Worm (Caenorhabditis elegans): Measurements from ENCODE around the gene ostf-4.

The ostf-4 gene

ce11 chrIII:10318062-10318609, at the start of gene ostf-4, which contains the start of gene unc-50:
Gene ostf-4, minus strand, starts transcription at chrIII:10318559.
Gene unc-50, minus strand, starts transcription at chrIII:10318162.
- no peak for TF ChIP-seq hmg-4 (GFP tag; optimal IDR thresholded peaks at IDR 0.05)
- no peak for TF ChIP-seq hmbx-1 (tag; optimal IDR thresholded peaks at IDR 0.05)
- no peak for TF ChIP-seq tbx-11 (GFP tag; IDR thresholded peaks at IDR 0.05)
- no peak for TF ChIP-seq hnd-1 (tag; optimal IDR thresholded peaks at IDR 0.05)
- TF ChIP-seq pes-1 (GFP tag; IDR thresholded peaks at IDR 0.05), result no peak

DNA sequence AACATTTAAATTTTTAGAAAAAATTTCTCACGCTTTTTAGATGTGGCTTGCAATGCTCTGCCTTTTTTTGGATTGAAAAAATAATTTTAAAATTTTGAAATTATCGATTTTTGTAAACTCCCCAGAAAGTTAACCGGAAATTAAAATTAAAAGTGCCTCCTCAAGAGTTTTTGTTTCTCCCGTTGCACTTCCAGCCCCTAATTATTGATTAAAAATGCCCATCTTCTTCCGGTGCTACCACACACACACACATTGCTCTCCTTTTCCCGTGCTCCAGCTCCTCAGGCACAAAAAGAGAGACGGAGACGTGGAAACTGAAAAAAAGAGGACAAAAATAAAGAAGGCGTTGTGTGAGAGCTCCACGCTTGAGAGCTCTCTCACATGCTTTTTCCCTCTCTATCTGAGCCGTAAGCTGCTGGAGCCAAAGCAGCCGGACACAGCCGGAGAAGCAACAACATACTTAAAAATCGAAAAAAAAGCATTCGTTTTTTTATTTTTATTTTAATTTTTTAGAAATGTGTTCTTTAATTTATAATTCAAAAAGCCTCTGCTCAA, 49.1 kb upstream of the ostf-4 start:
- no peak for TF ChIP-seq ets-7 (tag; optimal IDR thresholded peaks at IDR 0.05)
- no peak for TF ChIP-seq ceh-13 (GFP tag; optimal IDR thresholded peaks at IDR 0.05)
- no peak for TF ChIP-seq hmbx-1 (tag; optimal IDR thresholded peaks at IDR 0.05)
- 0 out of 2 replicates have a peak, but pooled peaks have one; percentile 30 for TF ChIP-seq sea-1 (GFP tag; conservative IDR thresholded peaks at IDR 0.05)
- TF ChIP-seq scrt-1 (GFP tag; IDR thresholded peaks at IDR 0.05), result no peak
- no peak for TF ChIP-seq ama-1 (optimal IDR thresholded peaks at IDR 0.05)

ce11 chrIII:10364656-10365055, 46.3 kb upstream of the ostf-4 start, which contains the start of gene tbc-8:
Gene tbc-8, plus strand, starts transcription at chrIII:10364956.
- TF ChIP-seq ets-7 (tag; optimal IDR thresholded peaks at IDR 0.05) (no peak), hnd-1 (tag; optimal IDR thresholded peaks at IDR 0.05) (no peak), F13C5.2 (tag; optimal IDR thresholded peaks at IDR 0.05) (no peak), aly-1 (tag; optimal IDR thresholded peaks at IDR 0.05) (no peak), scrt-1 (GFP tag; IDR thresholded peaks at IDR 0.05) (no peak), ceh-13 (GFP tag; optimal IDR thresholded peaks at IDR 0.05) (no peak), ceh-36 (tag; optimal IDR thresholded peaks at IDR 0.05) (no peak), tbx-11 (GFP tag; IDR thresholded peaks at IDR 0.05) (no peak), tra-4 (tag; optimal IDR thresholded peaks at IDR 0.05) (no peak), sea-1 (GFP tag; conservative IDR thresholded peaks at IDR 0.05) (no peak), flt-1 (GFP tag; IDR thresholded peaks at IDR 0.05) (no peak), hmbx-1 (tag; optimal IDR thresholded peaks at IDR 0.05) (no peak), B0310.2 (tag; optimal IDR thresholded peaks at IDR 0.05) (no peak), tbx-37 (GFP tag; conservative IDR thresholded peaks at IDR 0.05) (no peak), pes-1 (GFP tag; IDR thresholded peaks at IDR 0.05) (no peak)

- TF ChIP-seq B0310.2 (tag; optimal IDR thresholded peaks at IDR 0.05) (no peak), hmbx-1 (tag; optimal IDR thresholded peaks at IDR 0.05) (no peak)
Observed at ce11 chrIII:10362920-10363319, 44.6 kb upstream of the ostf-4 start.

- TF ChIP-seq tbx-11 (GFP tag; IDR thresholded peaks at IDR 0.05), result no peak
- TF ChIP-seq F13C5.2 (tag; optimal IDR thresholded peaks at IDR 0.05), result no peak
- TF ChIP-seq hnd-1 (tag; optimal IDR thresholded peaks at IDR 0.05), result no peak
- no peak for TF ChIP-seq hmbx-1 (tag; optimal IDR thresholded peaks at IDR 0.05)
- no peak for TF ChIP-seq pes-1 (GFP tag; IDR thresholded peaks at IDR 0.05)
- TF ChIP-seq flt-1 (GFP tag; IDR thresholded peaks at IDR 0.05), result no peak
- TF ChIP-seq ceh-13 (GFP tag; optimal IDR thresholded peaks at IDR 0.05), result no peak
- TF ChIP-seq sea-1 (GFP tag; conservative IDR thresholded peaks at IDR 0.05), result no peak
- TF ChIP-seq ceh-36 (tag; optimal IDR thresholded peaks at IDR 0.05), result no peak
- no peak for TF ChIP-seq hmg-4 (GFP tag; optimal IDR thresholded peaks at IDR 0.05)
- TF ChIP-seq tbx-37 (GFP tag; conservative IDR thresholded peaks at IDR 0.05), result no peak
- no peak for TF ChIP-seq ets-7 (tag; optimal IDR thresholded peaks at IDR 0.05)
- TF ChIP-seq scrt-1 (GFP tag; IDR thresholded peaks at IDR 0.05), result no peak
- no peak for TF ChIP-seq tra-4 (tag; optimal IDR thresholded peaks at IDR 0.05)
- no peak for TF ChIP-seq B0310.2 (tag; optimal IDR thresholded peaks at IDR 0.05)
- TF ChIP-seq ama-1 (optimal IDR thresholded peaks at IDR 0.05), result no peak
Observed at ce11 chrIII:10361456-10361855, 43.1 kb upstream of the ostf-4 start.

DNA sequence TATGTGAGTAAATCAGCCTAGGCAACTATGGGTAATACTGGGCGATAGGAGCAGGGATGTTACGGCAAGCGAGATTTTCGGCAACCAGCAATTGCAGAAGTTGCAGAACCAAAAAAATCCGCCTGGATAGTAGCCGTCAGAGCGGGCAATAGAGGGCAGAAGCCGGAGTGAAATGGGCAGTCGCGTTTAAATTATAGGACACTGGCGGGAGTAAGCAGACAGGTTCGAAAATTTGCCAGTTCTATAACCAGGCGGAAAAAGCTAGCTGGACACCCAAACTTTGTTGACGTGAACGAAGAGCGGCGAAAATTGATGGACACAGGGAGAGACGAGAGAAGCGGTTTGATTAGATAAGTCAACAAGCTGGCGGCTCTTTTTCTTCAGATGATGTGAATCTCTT, 41.6 kb upstream of the ostf-4 start:
- TF ChIP-seq B0310.2 (tag; optimal IDR thresholded peaks at IDR 0.05), result no peak
- TF ChIP-seq scrt-1 (GFP tag; IDR thresholded peaks at IDR 0.05), result no peak
- TF ChIP-seq sea-1 (GFP tag; conservative IDR thresholded peaks at IDR 0.05), result no peak
- no peak for TF ChIP-seq hmbx-1 (tag; optimal IDR thresholded peaks at IDR 0.05)
- no peak for TF ChIP-seq ceh-13 (GFP tag; optimal IDR thresholded peaks at IDR 0.05)

ce11 chrIII:10358751-10359150, 40.4 kb upstream of the ostf-4 start:
- TF ChIP-seq F13C5.2 (tag; optimal IDR thresholded peaks at IDR 0.05) (no peak), hmg-4 (GFP tag; optimal IDR thresholded peaks at IDR 0.05) (no peak), scrt-1 (GFP tag; IDR thresholded peaks at IDR 0.05) (no peak), tra-4 (tag; optimal IDR thresholded peaks at IDR 0.05) (no peak), sea-1 (GFP tag; conservative IDR thresholded peaks at IDR 0.05) (no peak), hmbx-1 (tag; optimal IDR thresholded peaks at IDR 0.05) (no peak), ama-1 (optimal IDR thresholded peaks at IDR 0.05) (no peak), flt-1 (GFP tag; IDR thresholded peaks at IDR 0.05) (no peak), B0310.2 (tag; optimal IDR thresholded peaks at IDR 0.05) (no peak), ceh-36 (tag; optimal IDR thresholded peaks at IDR 0.05) (no peak), pes-1 (GFP tag; IDR thresholded peaks at IDR 0.05) (no peak), ets-7 (tag; optimal IDR thresholded peaks at IDR 0.05) (no peak), tbx-37 (GFP tag; conservative IDR thresholded peaks at IDR 0.05) (no peak), hnd-1 (tag; optimal IDR thresholded peaks at IDR 0.05) (no peak), ceh-13 (GFP tag; optimal IDR thresholded peaks at IDR 0.05) (no peak), tbx-11 (GFP tag; IDR thresholded peaks at IDR 0.05) (no peak), aly-1 (tag; optimal IDR thresholded peaks at IDR 0.05) (no peak)

DNA sequence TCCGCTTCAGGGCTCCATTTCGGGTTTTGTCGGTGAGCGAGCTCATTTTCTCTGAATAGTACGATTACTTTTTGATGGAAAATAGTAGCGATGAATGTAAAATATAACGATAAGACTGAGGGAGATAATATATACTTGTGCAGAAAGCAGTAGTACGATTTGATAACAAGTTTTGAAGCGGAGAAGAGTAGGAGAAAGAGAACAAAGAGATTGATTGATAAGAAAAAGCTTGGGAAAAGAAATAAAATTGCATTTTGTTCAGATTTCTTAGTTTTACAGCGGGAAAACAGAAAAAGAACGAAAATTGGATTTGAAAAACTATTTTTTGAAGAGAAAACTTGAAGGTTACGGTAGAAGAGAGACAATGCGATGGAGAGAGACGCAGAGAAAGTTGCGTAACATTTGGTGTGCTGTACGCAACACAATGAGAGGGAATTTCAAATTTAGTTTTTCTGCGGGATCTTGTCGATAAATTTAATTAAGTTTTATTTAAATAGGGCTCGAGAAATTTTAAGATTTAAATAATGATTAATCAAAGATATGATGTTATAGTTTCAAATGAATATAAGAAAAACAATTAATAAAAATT, 39.3 kb upstream of the ostf-4 start, which contains the start of gene umps-1:
umps-1 (minus strand) TSS at position 51 of the 589 bp plus-strand sequence.
- TF ChIP-seq tbx-11 (GFP tag; IDR thresholded peaks at IDR 0.05) (no peak), aly-1 (tag; optimal IDR thresholded peaks at IDR 0.05) (no peak), pes-1 (GFP tag; IDR thresholded peaks at IDR 0.05) (no peak), tbx-37 (GFP tag; conservative IDR thresholded peaks at IDR 0.05) (no peak), tra-4 (tag; optimal IDR thresholded peaks at IDR 0.05) (no peak), flt-1 (GFP tag; IDR thresholded peaks at IDR 0.05) (no peak), F13C5.2 (tag; optimal IDR thresholded peaks at IDR 0.05) (no peak), hmg-4 (GFP tag; optimal IDR thresholded peaks at IDR 0.05) (no peak), ceh-36 (tag; optimal IDR thresholded peaks at IDR 0.05) (no peak), hnd-1 (tag; optimal IDR thresholded peaks at IDR 0.05) (no peak), ama-1 (optimal IDR thresholded peaks at IDR 0.05) (no peak), ceh-13 (GFP tag; optimal IDR thresholded peaks at IDR 0.05) (no peak), ets-7 (tag; optimal IDR thresholded peaks at IDR 0.05) (no peak), scrt-1 (GFP tag; IDR thresholded peaks at IDR 0.05) (no peak), sea-1 (GFP tag; conservative IDR thresholded peaks at IDR 0.05) (no peak), hmbx-1 (tag; optimal IDR thresholded peaks at IDR 0.05) (no peak)
